Worm (Caenorhabditis elegans): ENCODE data around the gene srg-28.

The srg-28 gene

DNA sequence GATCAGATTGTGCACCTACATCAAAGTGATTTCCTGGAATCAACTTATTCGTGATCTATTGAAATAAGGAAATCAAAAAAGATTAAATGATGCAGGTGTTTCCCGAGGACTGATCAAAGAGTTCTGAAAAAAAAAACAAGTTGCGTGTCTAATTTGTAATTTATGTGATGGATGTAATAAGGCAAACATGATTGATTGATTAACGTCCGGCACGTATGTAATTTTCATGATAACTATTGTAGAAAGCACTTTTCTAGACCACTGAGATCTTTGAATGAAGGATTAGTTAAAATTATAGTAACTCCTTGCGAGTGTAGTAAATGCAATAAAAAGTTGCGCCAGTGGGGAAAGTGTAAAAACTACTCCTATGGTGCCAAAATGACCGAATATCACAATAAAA, 10.7 kb downstream of the srg-28 start, which contains the start of gene srg-25:
Gene srg-25 (minus strand): TSS at position 101 of the 400 bp plus-strand sequence.
- TF ChIP-seq nhr-43 (tag; optimal IDR thresholded peaks at IDR 0.05; ENCODE audit: poor library complexity, severe bottlenecking), result no peak
- no peak for TF ChIP-seq ceh-28 (tag; optimal IDR thresholded peaks at IDR 0.05)
- no peak for TF ChIP-seq lin-15B (tag; optimal IDR thresholded peaks at IDR 0.05)
- TF ChIP-seq nhr-23 (tag; optimal IDR thresholded peaks at IDR 0.05), result no peak
- TF ChIP-seq ceh-16 (tag; optimal IDR thresholded peaks at IDR 0.05), result no peak
- TF ChIP-seq snpc-4 (tag; optimal IDR thresholded peaks at IDR 0.05), result no peak
- no peak for TF ChIP-seq skn-1 (tag; optimal IDR thresholded peaks at IDR 0.05)
- TF ChIP-seq zag-1 (tag; optimal IDR thresholded peaks at IDR 0.05), result no peak

DNA sequence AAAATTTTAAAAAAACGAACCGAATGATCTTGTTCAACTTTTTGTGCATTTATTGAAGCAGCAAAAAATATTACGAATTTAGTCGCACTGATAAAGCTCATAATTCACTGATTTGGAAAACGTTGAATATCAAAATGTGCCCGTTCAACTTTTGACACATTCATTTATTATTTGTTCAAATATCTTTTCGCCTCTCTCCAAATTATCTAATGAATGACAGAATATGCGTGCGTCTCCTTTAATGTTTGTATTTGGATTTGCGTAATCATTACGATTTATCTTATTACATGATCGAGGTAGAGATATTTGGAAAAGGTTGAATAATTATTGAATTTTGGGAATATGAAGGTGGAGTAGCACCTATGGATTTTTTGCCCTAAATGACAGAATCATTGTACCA, 14.8 kb downstream of the srg-28 start, which contains the start of gene T09D3.3:
Gene T09D3.3 (minus strand): TSS at position 101 of the 400 bp plus-strand sequence.
- TF ChIP-seq egl-5 (tag; optimal IDR thresholded peaks at IDR 0.05), result no peak
- TF ChIP-seq fkh-10 (GFP tag; optimal IDR thresholded peaks at IDR 0.05), result no peak
- no peak for TF ChIP-seq snpc-4 (tag; optimal IDR thresholded peaks at IDR 0.05)
- TF ChIP-seq nhr-25 (tag; optimal IDR thresholded peaks at IDR 0.05), result no peak
- TF ChIP-seq pha-4 (tag; optimal IDR thresholded peaks at IDR 0.05), result no peak
- TF ChIP-seq ama-1 (optimal IDR thresholded peaks at IDR 0.05), result no peak
- no peak for TF ChIP-seq lsy-12 (tag; optimal IDR thresholded peaks at IDR 0.05)
- no peak for TF ChIP-seq lin-15B (tag; optimal IDR thresholded peaks at IDR 0.05)
- no peak for TF ChIP-seq eor-1 (tag; optimal IDR thresholded peaks at IDR 0.05)
- TF ChIP-seq unc-62 (GFP tag; optimal IDR thresholded peaks at IDR 0.05), result no peak
- TF ChIP-seq pqm-1 (tag; optimal IDR thresholded peaks at IDR 0.05), result no peak
- TF ChIP-seq elt-1 (tag; optimal IDR thresholded peaks at IDR 0.05), result no peak
- TF ChIP-seq skn-1 (tag; optimal IDR thresholded peaks at IDR 0.05), result no peak
- no peak for TF ChIP-seq ceh-82 (tag; optimal IDR thresholded peaks at IDR 0.05)

DNA sequence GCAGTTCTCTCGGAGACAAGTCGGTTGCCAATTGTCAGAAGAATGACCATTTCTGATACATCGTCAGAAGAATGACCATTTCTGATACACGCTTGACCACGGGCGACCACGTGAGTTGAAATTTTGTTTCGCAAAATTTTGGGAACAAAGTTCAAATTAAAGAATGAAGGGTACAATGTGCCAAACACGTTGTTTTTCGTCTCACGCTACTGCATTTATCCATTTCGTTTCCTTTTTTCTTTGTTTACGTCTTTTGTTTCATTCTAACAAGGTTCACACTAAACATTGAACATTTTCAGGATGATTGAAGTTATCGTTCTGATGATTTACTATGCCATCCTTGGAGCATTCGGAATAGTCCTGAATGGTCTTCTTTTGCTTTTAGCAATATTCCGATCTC, 16.8 kb downstream of the srg-28 start, which contains the start of gene srd-9:
Gene srd-9 (plus strand): TSS at position 301 of the 400 bp plus-strand sequence.
- TF ChIP-seq R02D3.7 (tag; optimal IDR thresholded peaks at IDR 0.05), result no peak
- no peak for TF ChIP-seq aly-2 (tag; optimal IDR thresholded peaks at IDR 0.05)
- TF ChIP-seq jun-1 (tag; optimal IDR thresholded peaks at IDR 0.05), result no peak
- TF ChIP-seq nhr-67 (tag; optimal IDR thresholded peaks at IDR 0.05), result no peak
- no peak for TF ChIP-seq lsy-12 (tag; optimal IDR thresholded peaks at IDR 0.05)
- TF ChIP-seq egl-5 (tag; optimal IDR thresholded peaks at IDR 0.05), result no peak
- TF ChIP-seq ceh-28 (tag; optimal IDR thresholded peaks at IDR 0.05), result no peak
- no peak for TF ChIP-seq egl-27 (tag; optimal IDR thresholded peaks at IDR 0.05)
- TF ChIP-seq elt-3 (tag; optimal IDR thresholded peaks at IDR 0.05), result no peak
- TF ChIP-seq nhr-76 (tag; optimal IDR thresholded peaks at IDR 0.05), result no peak
- TF ChIP-seq nhr-25 (tag; optimal IDR thresholded peaks at IDR 0.05), result no peak
- TF ChIP-seq nhr-23 (tag; optimal IDR thresholded peaks at IDR 0.05), result no peak
- TF ChIP-seq ztf-4 (tag; optimal IDR thresholded peaks at IDR 0.05), result no peak
- no peak for TF ChIP-seq eor-1 (tag; optimal IDR thresholded peaks at IDR 0.05)

DNA sequence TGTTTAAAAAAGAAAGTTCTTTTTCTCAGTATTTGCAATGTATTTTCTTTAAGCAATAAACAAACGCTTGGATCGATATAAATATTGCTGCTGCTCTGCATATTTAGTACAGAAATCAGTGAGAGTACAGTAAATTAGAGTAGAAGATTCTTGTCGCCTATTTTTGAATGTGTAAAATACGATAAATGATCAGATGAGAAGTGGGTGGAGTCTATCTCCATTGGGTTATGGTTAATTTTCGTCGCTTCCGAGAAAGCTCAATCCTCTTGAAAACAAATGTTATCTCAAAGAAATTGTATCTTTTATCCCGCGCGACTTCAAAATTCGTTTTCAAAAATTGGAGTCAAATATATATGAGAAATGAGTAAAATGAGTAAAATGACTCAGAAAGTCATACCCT, 24.1 kb downstream of the srg-28 start, which contains the start of gene nhr-216:
Gene nhr-216 (minus strand): TSS at position 101 of the 400 bp plus-strand sequence.
- TF ChIP-seq nhr-67 (tag; optimal IDR thresholded peaks at IDR 0.05) (no peak), unc-62 (GFP tag; optimal IDR thresholded peaks at IDR 0.05) (no peak), skn-1 (tag; optimal IDR thresholded peaks at IDR 0.05) (no peak), elt-1 (tag; optimal IDR thresholded peaks at IDR 0.05) (no peak), zag-1 (tag; optimal IDR thresholded peaks at IDR 0.05) (no peak), jun-1 (tag; optimal IDR thresholded peaks at IDR 0.05) (no peak), ZK546.5 (tag; optimal IDR thresholded peaks at IDR 0.05) (no peak), nhr-76 (tag; optimal IDR thresholded peaks at IDR 0.05) (no peak), ztf-11 (tag; optimal IDR thresholded peaks at IDR 0.05) (no peak)

DNA sequence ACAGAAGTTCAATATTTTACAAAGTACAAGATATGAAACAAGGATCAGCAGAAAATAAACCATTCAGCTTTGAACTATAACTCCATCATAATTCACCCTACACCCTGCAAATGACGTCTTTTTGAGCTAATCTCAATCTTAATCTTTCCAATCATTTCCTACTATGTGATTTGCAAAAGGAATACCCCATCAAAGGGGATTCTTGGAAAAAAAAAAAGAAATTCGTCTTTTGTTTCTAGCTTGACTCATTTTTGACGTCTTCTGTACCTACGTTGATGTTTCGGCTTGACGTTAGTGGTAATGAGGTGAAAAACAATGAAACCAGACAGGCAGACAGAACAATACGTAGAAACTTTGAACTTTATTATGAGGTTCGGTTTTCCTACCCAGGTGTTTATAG, 27.5 kb downstream of the srg-28 start:
- TF ChIP-seq nhr-76 (tag; optimal IDR thresholded peaks at IDR 0.05), result no peak

DNA sequence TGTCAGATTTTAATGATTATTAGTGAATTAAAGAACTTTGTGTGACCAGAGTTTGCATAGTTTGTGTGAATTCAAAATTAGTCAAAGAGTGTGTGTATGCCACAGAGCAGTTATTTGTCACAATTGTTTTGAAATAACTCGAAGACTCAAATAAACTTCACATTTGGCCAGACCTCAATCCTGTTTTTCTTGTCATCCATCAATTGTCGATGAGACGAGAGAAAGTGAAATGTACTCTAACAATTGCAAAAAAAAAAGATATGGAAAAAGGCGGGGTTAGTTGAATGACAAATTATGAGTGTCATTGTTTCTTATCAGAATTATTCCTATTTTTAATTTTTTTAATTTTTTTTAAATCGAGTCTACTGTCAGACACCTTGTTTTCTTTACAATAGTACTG, 30.2 kb downstream of the srg-28 start, which contains the start of gene T09D3.8:
Gene T09D3.8 (plus strand): TSS at position 301 of the 400 bp plus-strand sequence.
- TF ChIP-seq unc-62 (GFP tag; optimal IDR thresholded peaks at IDR 0.05) (no peak), ztf-11 (tag; optimal IDR thresholded peaks at IDR 0.05) (no peak), elt-3 (tag; optimal IDR thresholded peaks at IDR 0.05) (no peak), lin-15B (tag; optimal IDR thresholded peaks at IDR 0.05) (no peak), ceh-9 (tag; optimal IDR thresholded peaks at IDR 0.05) (no peak), sea-2 (GFP tag; optimal IDR thresholded peaks at IDR 0.05) (no peak), fkh-10 (GFP tag; optimal IDR thresholded peaks at IDR 0.05) (no peak), daf-12 (tag; optimal IDR thresholded peaks at IDR 0.05) (no peak), R02D3.7 (tag; optimal IDR thresholded peaks at IDR 0.05) (no peak), elt-1 (tag; optimal IDR thresholded peaks at IDR 0.05) (no peak), mdl-1 (tag; optimal IDR thresholded peaks at IDR 0.05) (no peak), hmg-11 (tag; optimal IDR thresholded peaks at IDR 0.05) (no peak), nhr-12 (tag; optimal IDR thresholded peaks at IDR 0.05) (no peak), fkh-2 (tag; optimal IDR thresholded peaks at IDR 0.05) (no peak), nhr-11 (tag; optimal IDR thresholded peaks at IDR 0.05) (no peak), ama-1 (optimal IDR thresholded peaks at IDR 0.05) (no peak), ceh-82 (tag; optimal IDR thresholded peaks at IDR 0.05) (no peak), jun-1 (tag; optimal IDR thresholded peaks at IDR 0.05) (no peak)

Measured in whole organism, L3 larva.